Worm (Caenorhabditis elegans): Measurements from ENCODE around the gene flr-4.

ce11 chrX:15076909-15077308, 12.3 kb upstream of the flr-4 start:
- TF ChIP-seq nhr-237 (tag; optimal IDR thresholded peaks at IDR 0.05) (no peak), ceh-83 (GFP tag; optimal IDR thresholded peaks at IDR 0.05) (no peak), elt-1 (tag; optimal IDR thresholded peaks at IDR 0.05; ENCODE audit: borderline replicate concordance, insufficient read depth) (no peak), nhr-12 (tag; optimal IDR thresholded peaks at IDR 0.05) (no peak)

All from whole organism, mixed stage, embryonic.